Worm (Caenorhabditis elegans) whole organism, mixed stage, embryonic: ENCODE data around the gene srh-46.

Experiments used
- M03D4.4 ChIP-seq: sonication (generic microtip); optimal IDR thresholded peaks from 2 replicates; lab custom pipeline; 2017; ENCODE audit warnings: mild to moderate bottlenecking, missing genetic modification characterization, missing compliant biosample characterization
- bed-3 ChIP-seq: fragments of 200-800 bp; sonication (Bioruptor generic); optimal IDR thresholded peaks from 3 replicates; lab custom pipeline; 2018; ENCODE audit warnings: mild to moderate bottlenecking, missing genetic modification characterization, moderate library complexity, missing compliant biosample characterization
- ceh-43 ChIP-seq: fragments of 200-800 bp; sonication (Bioruptor generic); optimal IDR thresholded peaks from 2 replicates; lab custom pipeline; 2018; ENCODE audit warnings: mild to moderate bottlenecking, missing genetic modification characterization, moderate library complexity, missing compliant biosample characterization
- ceh-83 ChIP-seq: fragments of 200-800 bp; sonication (Bioruptor generic); optimal IDR thresholded peaks from 2 replicates; lab custom pipeline; 2018; ENCODE audit warnings: mild to moderate bottlenecking, missing genetic modification characterization, missing compliant biosample characterization
- ces-1 ChIP-seq: fragments of 150-350 bp; optimal IDR thresholded peaks from 2 replicates; lab custom pipeline; 2014; ENCODE audit warnings: missing biosample characterization, missing genetic modification reagents, missing genetic modification characterization
- drap-1 ChIP-seq: fragments of 200-800 bp; sonication (Bioruptor generic); optimal IDR thresholded peaks from 3 replicates; lab custom pipeline; 2018; ENCODE audit warnings: mild to moderate bottlenecking, missing genetic modification characterization, missing compliant biosample characterization
- elt-1 ChIP-seq: sonication (generic microtip); optimal IDR thresholded peaks from 2 replicates; lab custom pipeline; 2017; ENCODE audit warnings: missing genetic modification characterization, mild to moderate bottlenecking, missing compliant biosample characterization, antibody characterized with exemption, moderate library complexity, borderline replicate concordance; ENCODE audit not compliant: insufficient read depth
- elt-3 ChIP-seq: fragments of 150-350 bp; optimal IDR thresholded peaks from 2 replicates; lab custom pipeline; 2014; ENCODE audit warnings: missing biosample characterization, missing genetic modification characterization
- flh-1 ChIP-seq: fragments of 200-800 bp; sonication (Bioruptor generic); optimal IDR thresholded peaks from 2 replicates; lab custom pipeline; 2018; ENCODE audit warnings: mild to moderate bottlenecking, missing genetic modification characterization, moderate library complexity, missing compliant biosample characterization
- ham-2 ChIP-seq: fragments of 200-800 bp; sonication (Bioruptor generic); optimal IDR thresholded peaks from 2 replicates; lab custom pipeline; 2018; ENCODE audit warnings: mild to moderate bottlenecking, missing genetic modification characterization, missing compliant biosample characterization
- lin-32 ChIP-seq: fragments of 200-800 bp; sonication (Bioruptor generic); optimal IDR thresholded peaks from 2 replicates; lab custom pipeline; 2018; ENCODE audit warnings: mild to moderate bottlenecking, missing genetic modification characterization, missing compliant biosample characterization
- lsy-2 ChIP-seq: fragments of 150-350 bp; optimal IDR thresholded peaks from 2 replicates; lab custom pipeline; 2014; ENCODE audit warnings: missing biosample characterization, missing genetic modification characterization
- mls-2 ChIP-seq: sonication (generic microtip); optimal IDR thresholded peaks from 2 replicates; lab custom pipeline; 2016; ENCODE audit warnings: mild to moderate bottlenecking, missing genetic modification characterization, moderate library complexity, missing compliant biosample characterization
- nhr-12 ChIP-seq: fragments of 150-350 bp; optimal IDR thresholded peaks from 2 replicates; lab custom pipeline; 2014; ENCODE audit warnings: missing biosample characterization, missing genetic modification characterization
- nhr-2 ChIP-seq: fragments of 150-350 bp; optimal IDR thresholded peaks from 2 replicates; lab custom pipeline; 2014; ENCODE audit warnings: missing biosample characterization, missing genetic modification characterization
- nhr-76 ChIP-seq: sonication (generic microtip); optimal IDR thresholded peaks from 2 replicates; lab custom pipeline; 2017; ENCODE audit warnings: missing biosample characterization, missing genetic modification characterization
- pha-4 ChIP-seq: fragments of 150-350 bp; optimal IDR thresholded peaks from 2 replicates; lab custom pipeline; 2018; ENCODE audit warnings: missing biosample characterization, missing genetic modification reagents, missing genetic modification characterization
- sem-2 ChIP-seq: fragments of 200-800 bp; sonication (Bioruptor generic); optimal IDR thresholded peaks from 2 replicates; lab custom pipeline; 2018; ENCODE audit warnings: mild to moderate bottlenecking, missing genetic modification characterization, missing compliant biosample characterization
- sptf-1 ChIP-seq: sonication (generic microtip); optimal IDR thresholded peaks from 2 replicates; lab custom pipeline; 2017; ENCODE audit warnings: mild to moderate bottlenecking, missing genetic modification characterization, moderate library complexity, missing compliant biosample characterization
- unc-120 ChIP-seq: sonication (generic microtip); optimal IDR thresholded peaks from 2 replicates; lab custom pipeline; 2017; ENCODE audit warnings: missing genetic modification characterization, missing compliant biosample characterization; ENCODE audit not compliant: poor library complexity, severe bottlenecking
- ztf-11 ChIP-seq: fragments of 150-350 bp; optimal IDR thresholded peaks from 2 replicates; lab custom pipeline; 2014; ENCODE audit warnings: missing biosample characterization, missing genetic modification characterization

Gene srh-46

DNA sequence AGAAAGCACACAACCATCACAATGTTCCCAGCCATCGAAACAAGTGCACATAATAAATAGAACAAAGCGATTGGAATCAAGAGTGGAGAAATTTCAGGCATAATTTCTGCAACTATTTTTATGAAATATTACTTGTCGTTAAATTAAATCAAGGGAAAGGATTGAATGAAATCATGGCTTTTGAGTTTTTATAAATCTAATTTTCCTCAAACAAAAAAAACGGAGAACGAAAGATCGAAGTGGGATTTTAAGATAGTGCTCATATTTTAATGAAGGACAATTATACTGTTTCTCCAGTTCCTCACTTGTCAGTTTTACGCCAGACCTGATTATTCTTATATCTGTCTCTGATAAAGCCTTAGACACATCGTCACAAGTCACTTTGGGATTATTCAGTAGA lies 50.3 kb downstream of the srh-46 start, which contains the start of gene srsx-33:
srsx-33 (minus strand) TSS at position 101 of the 400 bp plus-strand sequence.
- TF ChIP-seq nhr-12 (tag; lab: Kevin White, UChicago): no peak
- TF ChIP-seq M03D4.4 (tag; lab: Kevin White, UChicago): no peak
- TF ChIP-seq pha-4 (tag; lab: Kevin White, UChicago): no peak
- no peak for TF ChIP-seq ces-1 (GFP tag; lab: Kevin White, UChicago)
- no peak for TF ChIP-seq ceh-83
- TF ChIP-seq sptf-1: no peak
- no peak for TF ChIP-seq bed-3 (GFP tag; lab: Kevin White, UChicago)
- TF ChIP-seq mls-2: no peak
- no peak for TF ChIP-seq lsy-2 (tag; lab: Kevin White, UChicago)
- no peak for TF ChIP-seq elt-1
- TF ChIP-seq ham-2: no peak
- no peak for TF ChIP-seq unc-120 (tag; lab: Kevin White, UChicago)

DNA sequence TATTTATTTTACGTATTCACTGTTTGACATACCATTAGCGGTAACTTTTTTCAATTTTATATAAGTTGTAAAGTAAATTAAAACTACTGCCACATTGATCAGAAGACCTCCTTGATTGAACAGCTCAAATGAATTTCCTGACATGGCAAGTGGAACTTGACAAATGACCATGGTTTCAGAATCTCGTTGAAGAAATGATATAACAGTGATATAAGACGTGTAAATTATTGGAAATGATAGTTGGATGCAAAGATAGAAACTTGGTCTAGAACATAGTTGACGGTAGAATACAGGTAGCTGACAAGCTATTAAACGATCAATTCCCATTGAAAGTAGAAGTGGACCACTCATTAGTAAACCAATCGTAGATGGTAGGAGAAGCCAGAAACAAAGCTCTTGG lies 50.9 kb downstream of the srh-46 start:
- no peak for TF ChIP-seq sem-2 (GFP tag; lab: Kevin White, UChicago)
- TF ChIP-seq nhr-2 (tag; lab: Kevin White, UChicago): no peak
- no peak for TF ChIP-seq unc-120 (tag; lab: Kevin White, UChicago)
- no peak for TF ChIP-seq sptf-1
- TF ChIP-seq bed-3 (GFP tag; lab: Kevin White, UChicago): no peak
- TF ChIP-seq ztf-11 (tag; lab: Kevin White, UChicago): no peak
- no peak for TF ChIP-seq nhr-12 (tag; lab: Kevin White, UChicago)
- TF ChIP-seq pha-4 (tag; lab: Kevin White, UChicago): no peak
- no peak for TF ChIP-seq drap-1 (GFP tag; lab: Kevin White, UChicago)
- TF ChIP-seq M03D4.4 (tag; lab: Kevin White, UChicago): no peak
- TF ChIP-seq lin-32 (GFP tag; lab: Kevin White, UChicago): no peak
- TF ChIP-seq flh-1 (GFP tag; lab: Kevin White, UChicago): no peak
- no peak for TF ChIP-seq elt-3
- TF ChIP-seq nhr-76: no peak
- TF ChIP-seq ceh-83: no peak
- TF ChIP-seq ham-2: no peak
- TF ChIP-seq ceh-43 (GFP tag; lab: Kevin White, UChicago): no peak
